Worm (Caenorhabditis elegans): ENCODE results near the gene dpy-26.

DNA sequence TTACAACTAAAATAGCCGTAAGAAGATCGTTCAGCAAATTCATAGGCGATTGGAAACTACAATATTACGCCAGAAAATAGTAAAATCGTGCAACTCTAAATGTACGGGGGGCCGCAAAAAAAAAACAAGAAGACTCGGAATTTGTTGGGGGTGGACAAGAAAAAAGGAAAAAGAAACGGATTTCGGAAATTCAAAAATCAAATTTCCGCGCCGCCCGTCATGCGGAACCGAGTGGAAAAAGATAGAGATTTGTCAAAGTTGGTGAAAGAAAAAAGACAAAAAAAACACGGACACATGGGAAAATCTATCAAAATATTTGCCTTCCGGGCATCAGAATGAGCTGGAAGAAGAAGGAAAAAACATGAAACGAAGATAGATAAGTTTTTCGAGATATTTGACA lies 31.8 kb downstream of the dpy-26 start:
- TF ChIP-seq mep-1 (tag; optimal IDR thresholded peaks at IDR 0.05) (no peak), unc-62 (GFP tag; optimal IDR thresholded peaks at IDR 0.05) (no peak), nhr-28 (tag; optimal IDR thresholded peaks at IDR 0.05) (no peak), elt-1 (tag; optimal IDR thresholded peaks at IDR 0.05; ENCODE audit: borderline replicate concordance, insufficient read depth) (no peak), pha-4 (tag; optimal IDR thresholded peaks at IDR 0.05) (no peak), nhr-76 (tag; optimal IDR thresholded peaks at IDR 0.05) (no peak), ztf-11 (tag; optimal IDR thresholded peaks at IDR 0.05) (no peak), lin-13 (tag; optimal IDR thresholded peaks at IDR 0.05) (no peak), lsy-2 (tag; optimal IDR thresholded peaks at IDR 0.05) (no peak), snpc-4 (tag; optimal IDR thresholded peaks at IDR 0.05) (no peak)
